Worm (Caenorhabditis elegans): ENCODE data around the gene kvs-1.

- TF ChIP-seq klf-2 (GFP tag; conservative IDR thresholded peaks at IDR 0.05) (no peak), med-1 (GFP tag; optimal IDR thresholded peaks at IDR 0.05; ENCODE audit: insufficient read depth) (no peak), ztf-23 (GFP tag; IDR thresholded peaks at IDR 0.05) (no peak), tab-1 (GFP tag; IDR thresholded peaks at IDR 0.05) (no peak), flt-1 (GFP tag; IDR thresholded peaks at IDR 0.05) (no peak), ztf-29 (GFP tag; IDR thresholded peaks at IDR 0.05) (no peak), T22C8.4 (GFP tag; IDR thresholded peaks at IDR 0.05) (no peak), ref-1 (GFP tag; conservative IDR thresholded peaks at IDR 0.05) (no peak), cog-1 (tag; optimal IDR thresholded peaks at IDR 0.05) (no peak)
Measured at ce11 chrX:7743939-7744338, 37.0 kb upstream of the kvs-1 start, which contains the start of gene ref-2.

Measured in whole organism, midembryonic.